Worm (Caenorhabditis elegans) whole organism, L4/young adult: ENCODE measurements around the gene Y116A8C.29.

Experiments
- W03F9.2 ChIP-seq: fragments of 150-350 bp; optimal IDR thresholded peaks from 2 replicates; lab custom pipeline; 2014; ENCODE audit warnings: missing biosample characterization, missing genetic modification characterization
- dao-5 ChIP-seq: sonication (generic microtip); optimal IDR thresholded peaks from 2 replicates; lab custom pipeline; 2016; ENCODE audit warnings: missing genotype, missing genetic modification characterization, moderate library complexity, missing compliant biosample characterization
- him-1 ChIP-seq: sonication (generic microtip); optimal IDR thresholded peaks from 2 replicates; lab custom pipeline; 2016; ENCODE audit warnings: missing genotype, missing genetic modification reagents, missing genetic modification characterization, missing compliant biosample characterization

The Y116A8C.29 gene

ce11 chrIV:17116345-17116744 lies 22.5 kb downstream of the Y116A8C.29 start, which contains the start of gene cyn-13:
TSS of gene cyn-13 (minus strand) at chrIV:17116657.
- no peak for TF ChIP-seq him-1 (tag; lab: Kevin White, UChicago)
- TF ChIP-seq dao-5 (tag; lab: Kevin White, UChicago) = no peak
- no peak for TF ChIP-seq W03F9.2

DNA sequence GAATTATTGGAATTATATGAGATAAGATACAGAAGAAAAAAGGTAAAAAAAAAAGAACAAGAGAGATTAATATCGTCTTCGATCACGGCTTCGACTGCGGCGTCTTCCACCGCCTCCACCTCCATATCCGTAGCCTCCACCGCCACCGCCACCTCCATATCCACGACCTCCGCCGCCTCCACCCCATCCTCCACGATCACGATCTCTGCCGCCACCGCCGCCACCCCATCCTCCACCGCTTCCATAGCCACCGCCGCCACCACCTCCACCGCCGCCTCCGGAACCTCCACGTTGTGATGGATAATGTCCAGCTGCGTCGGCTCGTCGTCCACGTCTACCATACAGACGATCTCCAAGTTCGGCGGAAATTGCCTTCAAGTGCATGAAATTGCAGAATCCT lies 23.0 kb downstream of the Y116A8C.29 start:
- TF ChIP-seq him-1 (tag; lab: Kevin White, UChicago) (no peak), dao-5 (tag; lab: Kevin White, UChicago) (no peak), W03F9.2 (no peak)

- TF ChIP-seq dao-5 (tag; lab: Kevin White, UChicago) = no peak
- TF ChIP-seq him-1 (tag; lab: Kevin White, UChicago) = no peak
- TF ChIP-seq W03F9.2 = peak; percentile 30
Measured at ce11 chrIV:17118585-17118984, 24.8 kb downstream of the Y116A8C.29 start, which contains the start of gene uaf-2. TSS of gene uaf-2 (minus strand) at chrIV:17118767.

DNA sequence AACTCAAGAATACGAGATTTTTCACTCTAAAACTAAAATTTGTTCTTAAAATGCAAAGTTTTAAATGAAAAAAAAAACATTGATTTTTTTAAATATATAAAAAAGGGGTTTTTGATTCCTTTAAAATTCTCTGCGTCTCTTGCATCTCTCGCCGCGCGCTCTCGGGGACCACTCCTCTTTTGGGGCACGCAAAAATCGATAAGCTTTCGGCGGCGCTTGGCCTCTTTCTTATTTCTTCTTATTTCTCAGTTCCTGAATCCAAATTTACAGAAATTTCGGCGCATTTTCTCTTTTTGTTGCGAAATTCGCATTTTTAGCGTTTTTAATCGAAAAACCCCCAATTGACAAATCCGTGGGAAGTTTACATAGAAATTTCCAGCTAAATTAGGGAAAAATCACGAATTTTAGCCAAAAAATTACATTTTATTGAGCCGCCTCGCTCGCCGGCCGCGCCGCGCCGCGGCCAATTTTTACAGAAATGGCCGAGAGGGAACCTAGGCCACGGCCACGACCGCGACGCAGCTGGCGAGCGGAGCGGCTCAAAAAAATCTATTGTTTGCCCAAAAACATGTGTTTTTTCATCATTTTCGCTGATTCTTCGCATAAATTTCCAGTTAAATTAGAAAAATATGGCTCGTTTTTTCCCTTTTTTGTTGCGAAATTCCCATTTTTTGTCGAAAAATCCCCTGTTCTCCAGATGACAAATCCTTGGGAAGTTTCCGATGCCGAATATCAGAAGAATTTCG lies 25.3 kb downstream of the Y116A8C.29 start, which contains the start of gene itsn-1:
itsn-1 (plus strand) TSS at position 696 of the 746 bp plus-strand sequence.
- TF ChIP-seq him-1 (tag; lab: Kevin White, UChicago) = no peak
- TF ChIP-seq dao-5 (tag; lab: Kevin White, UChicago) = no peak
- TF ChIP-seq W03F9.2 = no peak

DNA sequence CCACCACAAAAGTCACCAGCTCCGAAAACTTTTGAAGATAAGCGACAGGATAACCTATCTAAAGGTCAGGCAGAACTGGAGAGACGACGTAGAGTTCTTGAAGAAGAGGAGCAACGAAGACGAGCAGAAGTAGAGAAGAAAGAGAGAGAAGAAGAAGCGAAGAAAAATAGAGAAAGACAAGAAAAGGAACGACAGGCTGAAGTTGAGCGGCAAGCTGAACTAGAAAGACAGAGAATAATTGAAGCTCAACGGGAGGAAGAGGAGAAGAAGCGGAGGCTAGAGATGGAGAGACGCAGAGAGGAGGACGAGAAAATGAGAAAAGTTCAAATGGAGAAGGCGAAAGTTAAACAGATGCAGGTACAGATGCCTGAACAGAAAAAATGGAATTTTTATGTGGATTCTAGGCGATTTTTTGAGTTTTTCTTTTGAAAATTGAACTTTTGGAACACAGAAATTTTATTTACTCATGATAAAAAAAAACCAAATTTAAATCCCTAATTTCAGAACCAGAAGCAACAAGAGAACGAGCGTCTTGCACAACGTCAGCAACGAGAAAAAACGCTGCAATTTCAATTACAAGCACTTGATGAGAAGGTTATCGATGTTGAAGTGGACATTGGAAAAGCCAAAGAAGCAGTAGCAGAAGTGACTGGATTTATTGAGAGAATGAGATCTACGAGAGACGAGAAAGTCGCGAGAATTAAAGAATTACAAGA lies 27.4 kb downstream of the Y116A8C.29 start:
- TF ChIP-seq dao-5 (tag; lab: Kevin White, UChicago) (no peak), W03F9.2 (no peak), him-1 (tag; lab: Kevin White, UChicago) (no peak)

ce11 chrIV:17125967-17126366 lies 32.1 kb downstream of the Y116A8C.29 start:
- TF ChIP-seq W03F9.2 = no peak
- TF ChIP-seq dao-5 (tag; lab: Kevin White, UChicago) = no peak
- TF ChIP-seq him-1 (tag; lab: Kevin White, UChicago) = no peak

DNA sequence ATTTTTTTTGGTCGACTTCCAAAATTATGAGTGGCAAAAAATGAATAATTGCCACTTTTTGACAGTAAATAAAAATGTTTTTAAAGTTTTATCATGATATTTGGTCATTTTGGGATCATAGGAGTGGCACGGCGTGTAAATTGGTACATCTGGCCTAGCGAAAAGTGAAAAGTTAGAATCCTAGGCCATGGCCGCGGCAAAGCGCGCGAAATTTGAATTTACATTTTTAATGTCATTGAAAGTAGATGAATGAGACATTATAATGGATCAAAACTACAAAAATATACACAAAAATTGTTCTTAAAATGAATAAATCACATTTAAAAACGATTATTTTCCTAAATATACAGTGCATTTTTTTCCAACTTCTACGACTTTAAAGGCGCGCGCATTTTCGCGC lies 32.7 kb downstream of the Y116A8C.29 start:
- TF ChIP-seq W03F9.2 (no peak), dao-5 (tag; lab: Kevin White, UChicago) (no peak), him-1 (tag; lab: Kevin White, UChicago) (no peak)

- TF ChIP-seq dao-5 (tag; lab: Kevin White, UChicago) (no peak), W03F9.2 (no peak), him-1 (tag; lab: Kevin White, UChicago) (no peak)
Measured at ce11 chrIV:17131035-17131595, 37.3 kb downstream of the Y116A8C.29 start, which contains the start of the genes Y116A8C.37 and Y116A8C.38. TSS of gene Y116A8C.37 (minus strand) at chrIV:17131135. TSS of gene Y116A8C.38 (plus strand) at chrIV:17131545.
